Worm (Caenorhabditis elegans) whole organism, mixed stage, embryonic: ENCODE data around the gene dnj-19.

ENCODE experiments used
- M03D4.4 ChIP-seq: sonication (generic microtip); optimal IDR thresholded peaks from 2 replicates; lab custom pipeline; 2017; ENCODE audit warnings: mild to moderate bottlenecking, missing genetic modification characterization, missing compliant biosample characterization
- bed-3 ChIP-seq: fragments of 200-800 bp; sonication (Bioruptor generic); optimal IDR thresholded peaks from 3 replicates; lab custom pipeline; 2018; ENCODE audit warnings: mild to moderate bottlenecking, missing genetic modification characterization, moderate library complexity, missing compliant biosample characterization
- blmp-1 ChIP-seq: fragments of 150-350 bp; optimal IDR thresholded peaks from 2 replicates; lab custom pipeline; 2014; ENCODE audit warnings: missing biosample characterization, missing genetic modification characterization
- ceh-43 ChIP-seq: fragments of 200-800 bp; sonication (Bioruptor generic); optimal IDR thresholded peaks from 2 replicates; lab custom pipeline; 2018; ENCODE audit warnings: mild to moderate bottlenecking, missing genetic modification characterization, moderate library complexity, missing compliant biosample characterization
- ceh-83 ChIP-seq: fragments of 200-800 bp; sonication (Bioruptor generic); optimal IDR thresholded peaks from 2 replicates; lab custom pipeline; 2018; ENCODE audit warnings: mild to moderate bottlenecking, missing genetic modification characterization, missing compliant biosample characterization
- ces-1 ChIP-seq: fragments of 150-350 bp; optimal IDR thresholded peaks from 2 replicates; lab custom pipeline; 2014; ENCODE audit warnings: missing biosample characterization, missing genetic modification reagents, missing genetic modification characterization
- cnd-1 ChIP-seq: fragments of 200-800 bp; sonication (Bioruptor generic); optimal IDR thresholded peaks from 2 replicates; lab custom pipeline; 2018; ENCODE audit warnings: mild to moderate bottlenecking, missing genetic modification characterization, missing compliant biosample characterization
- drap-1 ChIP-seq: fragments of 200-800 bp; sonication (Bioruptor generic); optimal IDR thresholded peaks from 3 replicates; lab custom pipeline; 2018; ENCODE audit warnings: mild to moderate bottlenecking, missing genetic modification characterization, missing compliant biosample characterization
- elt-1 ChIP-seq: sonication (generic microtip); optimal IDR thresholded peaks from 2 replicates; lab custom pipeline; 2017; ENCODE audit warnings: missing genetic modification characterization, mild to moderate bottlenecking, missing compliant biosample characterization, antibody characterized with exemption, moderate library complexity, borderline replicate concordance; ENCODE audit not compliant: insufficient read depth
- hlh-1 ChIP-seq: fragments of 150-350 bp; optimal IDR thresholded peaks from 2 replicates; lab custom pipeline; 2014; ENCODE audit warnings: missing biosample characterization, missing genetic modification reagents, missing genetic modification characterization
- lin-13 ChIP-seq: fragments of 150-350 bp; optimal IDR thresholded peaks from 2 replicates; lab custom pipeline; 2014; ENCODE audit warnings: missing biosample characterization, missing genetic modification characterization
- lin-32 ChIP-seq: fragments of 200-800 bp; sonication (Bioruptor generic); optimal IDR thresholded peaks from 2 replicates; lab custom pipeline; 2018; ENCODE audit warnings: mild to moderate bottlenecking, missing genetic modification characterization, missing compliant biosample characterization
- lsy-2 ChIP-seq: fragments of 150-350 bp; optimal IDR thresholded peaks from 2 replicates; lab custom pipeline; 2014; ENCODE audit warnings: missing biosample characterization, missing genetic modification characterization
- mab-5 ChIP-seq: fragments of 150-350 bp; optimal IDR thresholded peaks from 2 replicates; lab custom pipeline; 2014; ENCODE audit warnings: missing biosample characterization, missing genetic modification characterization
- mep-1 ChIP-seq: fragments of 150-350 bp; optimal IDR thresholded peaks from 2 replicates; lab custom pipeline; 2017; ENCODE audit warnings: missing biosample characterization, missing genetic modification reagents, missing genetic modification characterization, inconsistent platforms
- nhr-12 ChIP-seq: fragments of 150-350 bp; optimal IDR thresholded peaks from 2 replicates; lab custom pipeline; 2014; ENCODE audit warnings: missing biosample characterization, missing genetic modification characterization
- nhr-2 ChIP-seq: fragments of 150-350 bp; optimal IDR thresholded peaks from 2 replicates; lab custom pipeline; 2014; ENCODE audit warnings: missing biosample characterization, missing genetic modification characterization
- nhr-28 ChIP-seq: fragments of 150-350 bp; optimal IDR thresholded peaks from 2 replicates; lab custom pipeline; 2014; ENCODE audit warnings: missing biosample characterization, missing genetic modification characterization
- nhr-76 ChIP-seq: sonication (generic microtip); optimal IDR thresholded peaks from 2 replicates; lab custom pipeline; 2017; ENCODE audit warnings: missing biosample characterization, missing genetic modification characterization
- pha-4 ChIP-seq: fragments of 150-350 bp; optimal IDR thresholded peaks from 2 replicates; lab custom pipeline; 2018; ENCODE audit warnings: missing biosample characterization, missing genetic modification reagents, missing genetic modification characterization
- sem-2 ChIP-seq: fragments of 200-800 bp; sonication (Bioruptor generic); optimal IDR thresholded peaks from 2 replicates; lab custom pipeline; 2018; ENCODE audit warnings: mild to moderate bottlenecking, missing genetic modification characterization, missing compliant biosample characterization
- snpc-4 ChIP-seq: fragments of 150-350 bp; optimal IDR thresholded peaks from 2 replicates; lab custom pipeline; 2014; ENCODE audit warnings: missing biosample characterization, missing genetic modification characterization
- sptf-1 ChIP-seq: sonication (generic microtip); optimal IDR thresholded peaks from 2 replicates; lab custom pipeline; 2017; ENCODE audit warnings: mild to moderate bottlenecking, missing genetic modification characterization, moderate library complexity, missing compliant biosample characterization
- unc-120 ChIP-seq: sonication (generic microtip); optimal IDR thresholded peaks from 2 replicates; lab custom pipeline; 2017; ENCODE audit warnings: missing genetic modification characterization, missing compliant biosample characterization; ENCODE audit not compliant: poor library complexity, severe bottlenecking
- unc-39 ChIP-seq: fragments of 150-350 bp; optimal IDR thresholded peaks from 2 replicates; lab custom pipeline; 2014; ENCODE audit warnings: missing biosample characterization, missing genetic modification characterization
- unc-62 ChIP-seq: fragments of 150-350 bp; optimal IDR thresholded peaks from 2 replicates; lab custom pipeline; 2014; ENCODE audit warnings: missing biosample characterization, missing genetic modification reagents, missing genetic modification characterization
- zip-8 ChIP-seq: fragments of 150-350 bp; optimal IDR thresholded peaks from 2 replicates; lab custom pipeline; 2014; ENCODE audit warnings: missing biosample characterization, missing genetic modification characterization
- ztf-11 ChIP-seq: fragments of 150-350 bp; optimal IDR thresholded peaks from 2 replicates; lab custom pipeline; 2014; ENCODE audit warnings: missing biosample characterization, missing genetic modification characterization

dnj-19 gene

DNA sequence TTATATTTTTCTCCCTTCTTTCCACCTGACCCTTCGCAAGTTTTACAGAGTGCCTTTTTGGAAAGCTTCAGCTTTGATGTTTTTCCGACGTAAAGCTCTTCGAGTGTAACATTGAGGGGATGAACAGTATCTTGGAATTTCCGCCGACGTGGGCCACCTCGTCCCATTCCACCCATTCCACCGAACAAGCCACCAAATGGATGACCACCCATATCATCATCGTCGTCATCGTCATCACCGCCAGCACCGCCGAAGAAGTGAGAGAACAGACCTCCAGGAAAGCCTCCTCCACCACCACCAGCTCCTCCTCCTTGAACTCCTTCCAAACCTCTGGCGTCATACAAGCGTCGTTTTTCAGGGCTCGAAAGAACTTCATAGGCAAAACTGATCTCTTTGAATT is 362 bp downstream of the dnj-19 start:
- TF ChIP-seq unc-39 (tag; lab: Kevin White, UChicago), result no peak
- TF ChIP-seq blmp-1 (tag; lab: Kevin White, UChicago), result no peak
- no peak for TF ChIP-seq ces-1
- no peak for TF ChIP-seq lin-32
- TF ChIP-seq snpc-4, result no peak
- no peak for TF ChIP-seq unc-120 (tag; lab: Kevin White, UChicago)
- no peak for TF ChIP-seq hlh-1
- TF ChIP-seq nhr-2 (tag; lab: Kevin White, UChicago), result no peak
- no peak for TF ChIP-seq sem-2 (GFP tag; lab: Kevin White, UChicago)
- TF ChIP-seq mep-1, result no peak
- TF ChIP-seq nhr-12 (tag; lab: Kevin White, UChicago), result no peak
- TF ChIP-seq lsy-2 (tag; lab: Kevin White, UChicago), result no peak
- TF ChIP-seq sptf-1, result no peak

DNA sequence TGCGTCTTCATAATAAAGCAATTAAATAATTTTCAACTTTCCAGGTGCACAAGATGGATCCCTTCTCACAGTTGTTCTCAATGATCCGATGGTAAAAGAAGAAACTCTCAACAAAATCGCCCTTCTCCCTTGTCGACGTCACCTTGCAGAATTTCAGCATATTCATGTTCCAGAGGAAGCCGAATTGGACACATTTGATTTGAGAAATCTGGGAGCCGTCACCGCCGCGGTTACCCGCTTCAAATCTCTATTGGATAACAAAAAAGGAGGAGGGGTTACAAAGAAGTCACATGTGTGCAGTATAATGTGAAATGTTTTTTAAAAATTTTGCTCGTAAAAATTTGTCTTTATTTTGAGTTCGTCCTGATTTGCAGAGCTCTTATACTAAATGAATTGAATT is 2.0 kb downstream of the dnj-19 start:
- TF ChIP-seq hlh-1 (no peak), lin-32 (no peak)

DNA sequence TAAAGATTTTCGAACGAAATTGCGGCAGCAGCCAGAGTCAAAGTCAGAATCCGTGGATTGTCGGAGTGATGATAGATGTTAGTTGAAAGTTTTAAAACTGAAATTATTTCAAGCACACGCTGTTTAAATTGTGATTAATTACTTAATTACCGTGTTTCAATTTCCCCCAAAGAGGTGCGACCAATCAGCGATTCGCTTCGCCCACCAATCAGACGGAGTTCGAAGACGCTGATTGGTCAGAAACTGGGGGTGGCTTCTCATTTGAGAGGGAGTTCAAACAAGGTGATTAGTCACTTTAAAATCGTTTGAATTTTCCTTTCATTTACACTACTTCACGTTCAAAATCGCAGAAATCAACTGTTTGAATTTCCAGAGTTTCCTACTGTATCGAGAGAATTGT is 5.2 kb downstream of the dnj-19 start:
- TF ChIP-seq ces-1 (no peak), elt-1 (tag; lab: Kevin White, UChicago) (no peak), lsy-2 (tag; lab: Kevin White, UChicago) (no peak), nhr-2 (tag; lab: Kevin White, UChicago) (no peak), nhr-28 (tag; lab: Kevin White, UChicago) (no peak), pha-4 (no peak), sem-2 (GFP tag; lab: Kevin White, UChicago) (no peak), unc-62 (GFP tag; lab: Kevin White, UChicago) (no peak), mab-5 (no peak), ztf-11 (no peak), drap-1 (GFP tag; lab: Kevin White, UChicago) (no peak), blmp-1 (tag; lab: Kevin White, UChicago) (no peak), ceh-83 (GFP tag; lab: Kevin White, UChicago) (no peak), lin-13 (tag; lab: Kevin White, UChicago) (no peak), nhr-76 (no peak), ceh-43 (GFP tag; lab: Kevin White, UChicago) (no peak), zip-8 (tag; lab: Kevin White, UChicago) (no peak), bed-3 (no peak), nhr-12 (tag; lab: Kevin White, UChicago) (no peak)

DNA sequence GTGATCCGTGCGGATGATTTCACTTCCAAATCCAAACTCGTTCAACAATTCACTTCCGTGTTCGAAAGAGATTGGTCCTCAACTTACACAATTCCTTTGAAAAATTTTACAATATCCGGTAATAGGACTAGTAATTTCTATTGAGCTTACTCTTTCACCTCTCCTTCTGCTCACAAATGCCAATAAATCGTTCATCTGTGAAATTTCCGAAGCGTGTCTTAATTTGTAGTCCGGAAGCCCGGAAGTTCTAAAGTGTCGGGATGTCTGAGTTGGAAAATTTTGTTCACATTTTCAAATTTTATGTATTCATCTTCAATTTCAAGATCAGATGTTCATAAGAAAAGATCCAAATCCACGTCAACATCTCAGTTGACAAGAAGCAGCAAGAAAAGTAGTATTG is 11.2 kb downstream of the dnj-19 start, which contains the start of gene T05C3.2:
Gene T05C3.2, plus strand, starts transcription at position 301 of the 400 bp plus-strand sequence.
- no peak for TF ChIP-seq blmp-1 (tag; lab: Kevin White, UChicago)
- no peak for TF ChIP-seq ces-1
- no peak for TF ChIP-seq nhr-76
- TF ChIP-seq, all 35 proteins: peak for 0

DNA sequence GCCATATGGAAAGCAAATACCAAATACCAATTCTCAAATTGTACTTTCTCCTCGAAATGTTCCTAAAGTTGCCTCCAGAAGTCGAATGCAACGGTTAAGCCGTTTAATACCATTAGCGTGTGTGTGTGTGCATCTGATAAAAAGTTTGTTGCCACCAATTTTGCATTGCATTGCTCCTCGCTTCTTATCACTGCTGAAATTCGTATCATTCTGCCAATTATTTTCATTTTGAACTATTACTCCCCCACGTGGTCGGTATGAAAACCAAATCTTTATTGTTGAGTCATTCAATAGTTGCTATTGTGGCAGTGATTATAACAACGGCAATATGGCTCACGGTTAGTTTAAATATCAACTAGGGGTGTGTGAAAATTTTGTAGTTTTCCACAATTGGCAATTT is 14.5 kb downstream of the dnj-19 start, which contains the start of gene T05C3.6:
Gene T05C3.6, plus strand, starts transcription at position 241 of the 400 bp plus-strand sequence.
- TF ChIP-seq nhr-28 (tag; lab: Kevin White, UChicago), result no peak
- TF ChIP-seq ceh-83 (GFP tag; lab: Kevin White, UChicago), result no peak
- TF ChIP-seq ceh-43 (GFP tag; lab: Kevin White, UChicago), result no peak
- TF ChIP-seq sptf-1, result no peak

DNA sequence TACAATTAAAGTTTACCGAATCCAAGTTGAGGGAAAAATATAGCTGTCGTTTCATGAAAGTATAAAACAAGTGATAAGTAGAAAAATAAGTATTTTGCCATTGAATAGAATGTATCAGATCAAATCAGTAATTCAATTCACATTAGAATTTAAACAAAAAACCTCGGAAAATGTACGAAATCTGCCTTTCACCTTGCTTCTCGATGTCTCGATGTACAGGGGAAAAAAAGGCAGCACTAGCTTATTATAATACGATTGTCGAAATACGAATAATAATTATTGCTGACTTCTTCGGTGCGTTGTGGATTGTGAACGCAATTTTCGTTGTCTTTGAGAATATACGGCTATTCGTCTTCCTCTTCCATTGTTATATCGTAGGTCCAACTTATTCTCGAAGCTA is 15.9 kb downstream of the dnj-19 start, which contains the start of gene grl-18:
Gene grl-18, minus strand, starts transcription at position 101 of the 400 bp plus-strand sequence.
- TF ChIP-seq ces-1 (no peak), lin-13 (tag; lab: Kevin White, UChicago) (no peak), unc-120 (tag; lab: Kevin White, UChicago) (no peak), pha-4 (no peak), drap-1 (GFP tag; lab: Kevin White, UChicago) (no peak), nhr-2 (tag; lab: Kevin White, UChicago) (no peak), cnd-1 (tag; lab: Kevin White, UChicago) (no peak), elt-1 (tag; lab: Kevin White, UChicago) (no peak), nhr-28 (tag; lab: Kevin White, UChicago) (no peak)

DNA sequence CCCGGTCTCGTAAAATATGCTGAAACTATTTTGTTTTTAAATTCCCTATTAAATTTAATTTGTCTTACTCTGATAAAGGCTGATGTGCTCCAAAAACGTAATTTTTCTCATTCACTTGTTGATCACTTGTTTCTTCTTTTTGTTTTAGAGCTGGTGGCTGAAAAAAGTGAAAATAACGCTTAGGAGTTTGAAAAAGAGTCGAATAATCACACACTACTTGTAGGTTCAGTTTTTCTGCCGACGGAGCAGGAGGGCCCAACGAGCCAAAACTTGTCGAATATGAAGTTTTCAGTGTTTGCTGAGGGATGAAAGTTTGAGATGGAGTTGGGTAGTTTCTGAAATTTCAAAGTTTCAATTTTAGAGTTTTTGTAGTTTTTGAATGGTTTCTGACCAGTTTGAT is 17.5 kb downstream of the dnj-19 start:
- TF ChIP-seq snpc-4 (no peak), drap-1 (GFP tag; lab: Kevin White, UChicago) (no peak), M03D4.4 (no peak), ces-1 (no peak)
